Fruit fly (Drosophila melanogaster) whole organism, embryonic: ENCODE results near the gene pHCl-1.

ENCODE experiments used
- CG10209 ChIP-seq: fragments of 200-800 bp; sonication (Bioruptor generic); optimal IDR thresholded peaks from 3 replicates; lab custom pipeline; 2017; ENCODE audit warnings: missing biosample characterization, mild to moderate bottlenecking, missing genetic modification characterization, missing genetic modification reagents
- CG12155 ChIP-seq: fragments of 200-800 bp; sonication (Bioruptor generic); optimal IDR thresholded peaks from 3 replicates; lab custom pipeline; 2016; ENCODE audit warnings: missing biosample characterization, missing genetic modification characterization
- CG1233 ChIP-seq: fragments of 200-800 bp; sonication (Bioruptor generic); optimal IDR thresholded peaks from 4 replicates; lab custom pipeline; 2018; ENCODE audit warnings: missing biosample characterization, mild to moderate bottlenecking, missing genetic modification characterization
- CG14965 ChIP-seq: fragments of 200-800 bp; sonication (Bioruptor generic); optimal IDR thresholded peaks from 2 replicates; lab custom pipeline; 2016; ENCODE audit warnings: missing biosample characterization, missing genetic modification characterization, borderline replicate concordance
- CG15073 ChIP-seq: fragments of 200-800 bp; sonication (Bioruptor generic); optimal IDR thresholded peaks from 2 replicates; lab custom pipeline; 2016; ENCODE audit warnings: missing biosample characterization, missing genetic modification characterization
- CG16813 ChIP-seq: fragments of 200-800 bp; sonication (Bioruptor generic); IDR thresholded peaks from 3 replicates; pipeline ENCODE4 v1.3.6; 2022; ENCODE audit warnings: missing biosample characterization, missing genetic modification characterization; ENCODE audit not compliant: partially characterized antibody
- CG2712 ChIP-seq: fragments of 200-800 bp; optimal IDR thresholded peaks from 3 replicates; lab custom pipeline; 2019; ENCODE audit warnings: missing biosample characterization, mild to moderate bottlenecking, missing genetic modification characterization, moderate library complexity
- CG30403 ChIP-seq: fragments of 200-800 bp; sonication (Bioruptor generic); optimal IDR thresholded peaks from 3 replicates; lab custom pipeline; 2016; ENCODE audit warnings: missing biosample characterization, missing genetic modification characterization
- CG3163 ChIP-seq: fragments of 200-800 bp; sonication (Bioruptor generic); optimal IDR thresholded peaks from 3 replicates; lab custom pipeline; 2016; ENCODE audit warnings: missing biosample characterization, missing genetic modification characterization
- CG33557 ChIP-seq: fragments of 200-800 bp; sonication (Bioruptor generic); optimal IDR thresholded peaks from 2 replicates; lab custom pipeline; 2019; ENCODE audit warnings: missing biosample characterization, mild to moderate bottlenecking, missing genetic modification characterization, moderate library complexity
- CG3407 ChIP-seq: fragments of 200-800 bp; sonication (Bioruptor generic); optimal IDR thresholded peaks from 2 replicates; lab custom pipeline; 2018; ENCODE audit warnings: missing biosample characterization, mild to moderate bottlenecking, missing genetic modification characterization
- CG4854 ChIP-seq: fragments of 200-800 bp; sonication (Bioruptor generic); optimal IDR thresholded peaks from 2 replicates; lab custom pipeline; 2016; ENCODE audit warnings: missing biosample characterization, missing genetic modification characterization, inconsistent platforms
- CG6765 ChIP-seq: fragments of 200-800 bp; sonication (Bioruptor generic); optimal IDR thresholded peaks from 3 replicates; lab custom pipeline; 2017; ENCODE audit warnings: missing biosample characterization, mild to moderate bottlenecking, missing genetic modification characterization
- CG7839 ChIP-seq: fragments of 200-800 bp; sonication (Bioruptor generic); optimal IDR thresholded peaks from 3 replicates; lab custom pipeline; 2018; ENCODE audit warnings: missing biosample characterization, mild to moderate bottlenecking, missing genetic modification characterization, moderate library complexity
- CG8944 ChIP-seq: fragments of 200-800 bp; sonication (Bioruptor generic); optimal IDR thresholded peaks from 3 replicates; lab custom pipeline; 2016; ENCODE audit warnings: missing biosample characterization, missing genetic modification characterization
- CG9932 ChIP-seq: fragments of 200-800 bp; sonication (Bioruptor generic); IDR thresholded peaks from 2 replicates; pipeline ENCODE4 v1.3.6; 2022; ENCODE audit warnings: missing biosample characterization, missing genetic modification characterization
- Chrac-16 ChIP-seq: fragments of 200-800 bp; sonication (Bioruptor generic); optimal IDR thresholded peaks from 3 replicates; lab custom pipeline; 2016; ENCODE audit warnings: missing biosample characterization, missing genetic modification characterization
- Eip74EF ChIP-seq, 2 experiments: fragments of 200-800 bp in 1 of 2; fragments of >200 bp in 1 of 2; sonication (Bioruptor generic) in 1 of 2; optimal IDR thresholded peaks; 2 replicates each; lab custom pipeline; 2017 to 2019; ENCODE audit warnings: missing biosample characterization in 2 of 2, missing genetic modification characterization in 2 of 2, mild to moderate bottlenecking in 1 of 2, moderate library complexity in 1 of 2
- Elba2 ChIP-seq: fragments of 200-800 bp; sonication (Bioruptor generic); optimal IDR thresholded peaks from 3 replicates; lab custom pipeline; 2016; ENCODE audit warnings: missing biosample characterization, missing genetic modification characterization
- Ets65A ChIP-seq: fragments of 200-800 bp; sonication (Bioruptor generic); peaks from one replicate; lab custom pipeline; 2016; ENCODE audit warnings: missing biosample characterization, missing genetic modification characterization
- HLH54F ChIP-seq: fragments of 200-800 bp; sonication (Bioruptor generic); optimal IDR thresholded peaks from 3 replicates; lab custom pipeline; 2016; ENCODE audit warnings: missing biosample characterization, missing genetic modification characterization
- Hand ChIP-seq: fragments of 200-800 bp; sonication (Bioruptor generic); optimal IDR thresholded peaks from 2 replicates; lab custom pipeline; 2017; ENCODE audit warnings: mild to moderate bottlenecking, missing biosample characterization, missing genetic modification reagents, missing genetic modification characterization
- Hmr ChIP-seq: fragments of 200-800 bp; sonication (Bioruptor generic); optimal IDR thresholded peaks from 3 replicates; lab custom pipeline; 2017; ENCODE audit warnings: mild to moderate bottlenecking, missing biosample characterization, missing genetic modification reagents, missing genetic modification characterization
- Jarid2 ChIP-seq: fragments of 200-800 bp; sonication (Bioruptor generic); optimal IDR thresholded peaks from 3 replicates; lab custom pipeline; 2017; ENCODE audit warnings: mild to moderate bottlenecking, missing biosample characterization, missing genetic modification reagents, missing genetic modification characterization
- Lhr ChIP-seq: fragments of 200-800 bp; sonication (Bioruptor generic); optimal IDR thresholded peaks from 3 replicates; lab custom pipeline; 2017; ENCODE audit warnings: mild to moderate bottlenecking, missing biosample characterization, missing genetic modification reagents, missing genetic modification characterization
- Med ChIP-seq: fragments of 200-800 bp; sonication (Bioruptor generic); peaks from one replicate; lab custom pipeline; 2016; ENCODE audit warnings: missing biosample characterization, missing genetic modification characterization, mild to moderate bottlenecking, inconsistent platforms, moderate library complexity
- Neu2 ChIP-seq: fragments of 200-800 bp; sonication (Bioruptor generic); optimal IDR thresholded peaks from 3 replicates; lab custom pipeline; 2016; ENCODE audit warnings: missing biosample characterization, missing genetic modification characterization, borderline replicate concordance
- Nf-YC ChIP-seq: fragments of 200-800 bp; optimal IDR thresholded peaks from 3 replicates; lab custom pipeline; 2019; ENCODE audit warnings: missing biosample characterization, mild to moderate bottlenecking, missing genetic modification characterization, moderate library complexity
- Rx ChIP-seq: fragments of 200-800 bp; sonication (Bioruptor generic); IDR thresholded peaks from 2 replicates; pipeline ENCODE4 v1.3.6; 2022; ENCODE audit warnings: missing biosample characterization, missing genetic modification characterization
- Sox100B ChIP-seq: fragments of 200-800 bp; sonication (Bioruptor generic); optimal IDR thresholded peaks from 3 replicates; lab custom pipeline; 2018; ENCODE audit warnings: missing biosample characterization, mild to moderate bottlenecking, missing genetic modification characterization
- Ssrp ChIP-seq: fragments of 200-800 bp; sonication (Bioruptor generic); optimal IDR thresholded peaks from 2 replicates; lab custom pipeline; 2018; ENCODE audit warnings: missing biosample characterization, mild to moderate bottlenecking, missing genetic modification characterization, moderate library complexity
- ac ChIP-seq: fragments of 200-800 bp; sonication (Bioruptor generic); optimal IDR thresholded peaks from 3 replicates; lab custom pipeline; 2017; ENCODE audit warnings: missing biosample characterization, mild to moderate bottlenecking, missing genetic modification characterization
- al ChIP-seq: fragments of 200-800 bp; sonication (Bioruptor generic); IDR thresholded peaks from 2 replicates; pipeline ENCODE4 v1.3.6; 2022; ENCODE audit warnings: missing biosample characterization, missing genetic modification characterization
- chinmo ChIP-seq: fragments of 200-800 bp; sonication (Bioruptor generic); IDR thresholded peaks from 4 replicates; pipeline ENCODE4 v1.3.6; 2022; ENCODE audit warnings: missing biosample characterization, missing genetic modification characterization; ENCODE audit not compliant: partially characterized antibody
- ems ChIP-seq: fragments of 200-800 bp; sonication (Bioruptor generic); optimal IDR thresholded peaks from 3 replicates; lab custom pipeline; 2016; ENCODE audit warnings: missing biosample characterization, missing genetic modification characterization
- esg ChIP-seq: fragments of 200-800 bp; sonication (Bioruptor generic); conservative IDR thresholded peaks from 2 replicates; pipeline ENCODE4 v1.3.6; 2022; ENCODE audit warnings: missing biosample characterization, missing genetic modification characterization
- gro ChIP-seq: fragments of 200-800 bp; sonication (Bioruptor generic); optimal IDR thresholded peaks from 2 replicates; lab custom pipeline; 2016; ENCODE audit warnings: missing biosample characterization, missing genetic modification characterization
- ind ChIP-seq: fragments of 200-800 bp; sonication (Bioruptor generic); optimal IDR thresholded peaks from 3 replicates; lab custom pipeline; 2016; ENCODE audit warnings: missing biosample characterization, missing genetic modification characterization
- klu ChIP-seq: fragments of 200-800 bp; sonication (Bioruptor generic); IDR thresholded peaks from 2 replicates; pipeline ENCODE4 v1.3.6; 2022; ENCODE audit warnings: missing biosample characterization, missing genetic modification characterization
- lola ChIP-seq, 3 experiments: fragments of >200 bp in 2 of 3; fragments of 200-800 bp in 1 of 3; sonication (Bioruptor generic) in 1 of 3; optimal IDR thresholded peaks; 2 replicates each; lab custom pipeline; 2017 to 2019; ENCODE audit warnings: missing biosample characterization in 3 of 3, missing genetic modification characterization in 3 of 3, mild to moderate bottlenecking in 1 of 3, moderate library complexity in 1 of 3
- luna ChIP-seq: fragments of 200-800 bp; sonication (Bioruptor generic); optimal IDR thresholded peaks from 2 replicates; lab custom pipeline; 2016; ENCODE audit warnings: missing biosample characterization, missing genetic modification characterization
- nau ChIP-seq: fragments of 200-800 bp; sonication (Bioruptor generic); optimal IDR thresholded peaks from 3 replicates; lab custom pipeline; 2017; ENCODE audit warnings: missing biosample characterization, mild to moderate bottlenecking, missing genetic modification characterization, missing genetic modification reagents
- prd ChIP-seq, 3 experiments: fragments of >200 bp in 2 of 3; fragments of 200-800 bp in 1 of 3; sonication (Bioruptor generic) in 1 of 3; optimal IDR thresholded peaks in 2 of 3; IDR thresholded peaks in 1 of 3; 2 replicates in 2 of 3; 3 replicates in 1 of 3; pipeline versions ENCODE4 v1.3.6 to Lab custom; 2017 to 2022; ENCODE audit warnings: missing biosample characterization in 1 of 3, missing genetic modification characterization in 1 of 3
- row ChIP-seq: fragments of 200-800 bp; sonication (Bioruptor generic); IDR thresholded peaks from 3 replicates; pipeline ENCODE4 v1.3.6; 2022; ENCODE audit warnings: missing biosample characterization, missing genetic modification characterization
- scrt ChIP-seq: fragments of 200-800 bp; sonication (Bioruptor generic); optimal IDR thresholded peaks from 2 replicates; lab custom pipeline; 2018; ENCODE audit warnings: missing biosample characterization, mild to moderate bottlenecking, missing genetic modification characterization, moderate library complexity
- sens ChIP-seq: fragments of 200-800 bp; sonication (Bioruptor generic); peaks from one replicate; lab custom pipeline; 2016; ENCODE audit warnings: missing biosample characterization, missing genetic modification characterization
- shn ChIP-seq: fragments of 200-800 bp; sonication (Bioruptor generic); optimal IDR thresholded peaks from 3 replicates; lab custom pipeline; 2016; ENCODE audit warnings: missing biosample characterization, missing genetic modification characterization
- tap ChIP-seq: fragments of 200-800 bp; optimal IDR thresholded peaks from 3 replicates; lab custom pipeline; 2019; ENCODE audit warnings: missing biosample characterization, mild to moderate bottlenecking, missing genetic modification characterization, moderate library complexity
- z ChIP-seq: fragments of 200-800 bp; sonication (Bioruptor generic); IDR thresholded peaks from 3 replicates; pipeline ENCODE4 v1.3.6; 2022; ENCODE audit warnings: missing biosample characterization, missing genetic modification characterization
- zen ChIP-seq: fragments of 200-800 bp; sonication (Bioruptor generic); optimal IDR thresholded peaks from 3 replicates; lab custom pipeline; 2018; ENCODE audit warnings: missing biosample characterization, mild to moderate bottlenecking, missing genetic modification characterization, moderate library complexity
- zf30C ChIP-seq: fragments of 200-800 bp; sonication (Bioruptor generic); optimal IDR thresholded peaks from 3 replicates; lab custom pipeline; 2018; ENCODE audit warnings: missing biosample characterization, mild to moderate bottlenecking, missing genetic modification characterization

The pHCl-1 gene

dm6 chr3L:15844577-15844976, 54.3 kb downstream of the pHCl-1 start:
- TF ChIP-seq lola (GFP tag; optimal IDR thresholded peaks at IDR 0.05; lab: Kevin White, UChicago) (peak in 1 of 3 experiments; percentile 61), Neu2 (GFP tag; lab: Kevin White, UChicago) (no peak), CG33557 (GFP tag; lab: Kevin White, UChicago) (no peak), Hand (GFP tag; lab: Kevin White, UChicago) (no peak), CG6765 (no peak), nau (GFP tag; lab: Kevin White, UChicago) (no peak), CG3163 (no peak), row (GFP tag; lab: Robert Waterston, UW) (no peak), CG2712 (tag; lab: Kevin White, UChicago) (peak; percentile 32), CG15073 (no peak), zen (tag; lab: Kevin White, UChicago) (no peak), ac (GFP tag; lab: Kevin White, UChicago) (no peak), Ets65A (GFP tag; lab: Kevin White, UChicago) (no peak), klu (GFP tag; lab: Robert Waterston, UW) (no peak), Lhr (GFP tag; lab: Kevin White, UChicago) (no peak), Sox100B (peak; percentile 10), esg (GFP tag; lab: Robert Waterston, UW) (no peak), Rx (GFP tag; lab: Robert Waterston, UW) (no peak), tap (tag; lab: Kevin White, UChicago) (no peak), ems (GFP tag; lab: Kevin White, UChicago) (no peak), Elba2 (GFP tag; lab: Kevin White, UChicago) (no peak), CG4854 (GFP tag; lab: Kevin White, UChicago) (no peak), CG7839 (tag; lab: Kevin White, UChicago) (peak; percentile 27), z (GFP tag; lab: Robert Waterston, UW) (no peak), chinmo (GFP tag; lab: Robert Waterston, UW) (no peak), scrt (no peak), Hmr (GFP tag; lab: Kevin White, UChicago) (no peak), CG9932 (no peak), luna (GFP tag; lab: Kevin White, UChicago) (no peak), Nf-YC (tag; lab: Kevin White, UChicago) (no peak), Chrac-16 (GFP tag; lab: Kevin White, UChicago) (no peak), sens (GFP tag; lab: Kevin White, UChicago) (peak; percentile 34), HLH54F (GFP tag; lab: Kevin White, UChicago) (no peak), CG30403 (no peak), prd (optimal IDR thresholded peaks at IDR 0.05; lab: Kevin White, UChicago) (no peak), prd (GFP tag; IDR thresholded peaks at IDR 0.05; lab: Robert Waterston, UW) (no peak), CG10209 (GFP tag; lab: Kevin White, UChicago) (peak; percentile 10), CG12155 (GFP tag; lab: Kevin White, UChicago) (no peak), CG14965 (GFP tag; lab: Kevin White, UChicago) (no peak), CG3407 (GFP tag; lab: Kevin White, UChicago) (no peak), Ssrp (tag; lab: Kevin White, UChicago) (peak; percentile 23), CG1233 (GFP tag; lab: Kevin White, UChicago) (no peak), Med (GFP tag; lab: Kevin White, UChicago) (no peak), Eip74EF (GFP tag; optimal IDR thresholded peaks at IDR 0.05; lab: Kevin White, UChicago) (no peak), Jarid2 (no peak), zf30C (GFP tag; lab: Kevin White, UChicago) (peak; percentile 3), shn (GFP tag; lab: Kevin White, UChicago) (no peak), gro (GFP tag; lab: Kevin White, UChicago) (no peak), CG8944 (no peak), ind (GFP tag; lab: Kevin White, UChicago) (no peak), CG16813 (no peak), al (GFP tag; lab: Robert Waterston, UW) (no peak)
